Worm (Caenorhabditis elegans) whole organism, mixed stage, embryonic: ENCODE results near the gene K09D9.9.

ENCODE experiments used
- bed-3 ChIP-seq: fragments of 200-800 bp; sonication (Bioruptor generic); optimal IDR thresholded peaks from 3 replicates; lab custom pipeline; 2018; ENCODE audit warnings: mild to moderate bottlenecking, missing genetic modification characterization, moderate library complexity, missing compliant biosample characterization
- ces-1 ChIP-seq: fragments of 150-350 bp; optimal IDR thresholded peaks from 2 replicates; lab custom pipeline; 2014; ENCODE audit warnings: missing biosample characterization, missing genetic modification reagents, missing genetic modification characterization
- cnd-1 ChIP-seq: fragments of 200-800 bp; sonication (Bioruptor generic); optimal IDR thresholded peaks from 2 replicates; lab custom pipeline; 2018; ENCODE audit warnings: mild to moderate bottlenecking, missing genetic modification characterization, missing compliant biosample characterization
- hlh-1 ChIP-seq: fragments of 150-350 bp; optimal IDR thresholded peaks from 2 replicates; lab custom pipeline; 2014; ENCODE audit warnings: missing biosample characterization, missing genetic modification reagents, missing genetic modification characterization
- lin-13 ChIP-seq: fragments of 150-350 bp; optimal IDR thresholded peaks from 2 replicates; lab custom pipeline; 2014; ENCODE audit warnings: missing biosample characterization, missing genetic modification characterization
- lin-32 ChIP-seq: fragments of 200-800 bp; sonication (Bioruptor generic); optimal IDR thresholded peaks from 2 replicates; lab custom pipeline; 2018; ENCODE audit warnings: mild to moderate bottlenecking, missing genetic modification characterization, missing compliant biosample characterization
- mab-5 ChIP-seq: fragments of 150-350 bp; optimal IDR thresholded peaks from 2 replicates; lab custom pipeline; 2014; ENCODE audit warnings: missing biosample characterization, missing genetic modification characterization
- mep-1 ChIP-seq: fragments of 150-350 bp; optimal IDR thresholded peaks from 2 replicates; lab custom pipeline; 2017; ENCODE audit warnings: missing biosample characterization, missing genetic modification reagents, missing genetic modification characterization, inconsistent platforms
- nhr-12 ChIP-seq: fragments of 150-350 bp; optimal IDR thresholded peaks from 2 replicates; lab custom pipeline; 2014; ENCODE audit warnings: missing biosample characterization, missing genetic modification characterization
- nhr-237 ChIP-seq: fragments of 150-350 bp; optimal IDR thresholded peaks from 2 replicates; lab custom pipeline; 2014; ENCODE audit warnings: missing biosample characterization, missing genetic modification characterization
- tbx-8 ChIP-seq: fragments of 200-800 bp; sonication (Bioruptor generic); optimal IDR thresholded peaks from 2 replicates; lab custom pipeline; 2018; ENCODE audit warnings: mild to moderate bottlenecking, missing genetic modification characterization, moderate library complexity, missing compliant biosample characterization
- unc-120 ChIP-seq: sonication (generic microtip); optimal IDR thresholded peaks from 2 replicates; lab custom pipeline; 2017; ENCODE audit warnings: missing genetic modification characterization, missing compliant biosample characterization; ENCODE audit not compliant: poor library complexity, severe bottlenecking
- zip-8 ChIP-seq: fragments of 150-350 bp; optimal IDR thresholded peaks from 2 replicates; lab custom pipeline; 2014; ENCODE audit warnings: missing biosample characterization, missing genetic modification characterization

The K09D9.9 gene

ce11 chrV:3943364-3943763 lies 50.6 kb downstream of the K09D9.9 start:
- TF ChIP-seq cnd-1 (tag; lab: Kevin White, UChicago) (no peak), lin-32 (GFP tag; lab: Kevin White, UChicago) (no peak), nhr-12 (no peak), hlh-1 (no peak), mep-1 (tag; lab: Kevin White, UChicago) (no peak), zip-8 (no peak), unc-120 (no peak), mab-5 (tag; lab: Kevin White, UChicago) (no peak), bed-3 (GFP tag; lab: Kevin White, UChicago) (no peak), tbx-8 (GFP tag; lab: Kevin White, UChicago) (no peak), lin-13 (tag; lab: Kevin White, UChicago) (no peak), nhr-237 (tag; lab: Kevin White, UChicago) (no peak), ces-1 (GFP tag; lab: Kevin White, UChicago) (no peak)
